Fruit fly (Drosophila melanogaster): ENCODE data around the gene Ciz1.

DNA sequence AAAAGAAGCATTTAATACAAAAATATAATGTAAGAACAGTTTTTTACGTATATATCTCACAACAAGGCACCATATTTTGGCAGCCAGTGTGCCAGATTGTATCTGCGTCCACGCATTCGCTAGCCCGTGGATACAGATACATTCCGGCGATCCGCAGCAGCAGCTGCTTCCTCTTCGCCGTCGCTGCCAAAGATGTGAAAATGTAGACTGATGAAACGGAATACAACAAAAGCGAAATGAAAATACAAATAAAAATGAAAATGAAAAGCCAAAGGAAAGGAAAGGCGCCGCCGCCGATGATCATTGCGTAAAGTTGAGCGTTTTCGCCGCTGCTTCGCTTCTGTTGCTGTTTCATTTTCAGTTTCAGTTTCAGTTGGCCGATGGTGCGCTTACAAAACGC is 48.7 kb upstream of the Ciz1 start:
- TF ChIP-seq h (optimal IDR thresholded peaks at IDR 0.05) = no peak
- TF ChIP-seq Sin3A (optimal IDR thresholded peaks at IDR 0.05) = no peak
- TF ChIP-seq psq (optimal IDR thresholded peaks at IDR 0.05) = no peak
- TF ChIP-seq ttk (optimal IDR thresholded peaks at IDR 0.05) = no peak
